Fruit fly (Drosophila melanogaster): ENCODE measurements around the gene GABA-B-R2.

DNA sequence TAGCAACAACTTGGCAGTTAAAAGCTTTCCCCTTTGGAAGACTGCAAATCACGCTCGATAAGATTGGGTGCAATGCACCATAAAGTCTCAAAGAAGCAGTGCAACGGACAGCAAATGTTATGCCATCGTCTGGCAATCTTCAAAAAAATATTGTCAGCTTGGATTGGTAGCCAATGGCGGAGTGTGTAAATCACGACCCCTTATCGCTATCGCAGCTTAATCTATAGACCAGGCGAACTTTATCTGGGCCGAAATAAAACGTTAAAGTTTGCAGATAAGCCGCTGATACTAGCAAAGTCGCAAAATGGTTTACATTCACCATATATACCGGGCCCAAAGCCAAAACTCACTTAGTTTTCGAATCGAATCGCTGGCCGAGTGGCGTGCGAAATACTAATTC is 21.7 kb downstream of the GABA-B-R2 start, which contains the start of gene CG31198:
- TF ChIP-seq CG8478 (optimal IDR thresholded peaks at IDR 0.05): no peak
- TF ChIP-seq CTCF (optimal IDR thresholded peaks at IDR 0.05): no peak
